Fruit fly (Drosophila melanogaster): ENCODE results near the gene tadr.

The tadr gene

DNA sequence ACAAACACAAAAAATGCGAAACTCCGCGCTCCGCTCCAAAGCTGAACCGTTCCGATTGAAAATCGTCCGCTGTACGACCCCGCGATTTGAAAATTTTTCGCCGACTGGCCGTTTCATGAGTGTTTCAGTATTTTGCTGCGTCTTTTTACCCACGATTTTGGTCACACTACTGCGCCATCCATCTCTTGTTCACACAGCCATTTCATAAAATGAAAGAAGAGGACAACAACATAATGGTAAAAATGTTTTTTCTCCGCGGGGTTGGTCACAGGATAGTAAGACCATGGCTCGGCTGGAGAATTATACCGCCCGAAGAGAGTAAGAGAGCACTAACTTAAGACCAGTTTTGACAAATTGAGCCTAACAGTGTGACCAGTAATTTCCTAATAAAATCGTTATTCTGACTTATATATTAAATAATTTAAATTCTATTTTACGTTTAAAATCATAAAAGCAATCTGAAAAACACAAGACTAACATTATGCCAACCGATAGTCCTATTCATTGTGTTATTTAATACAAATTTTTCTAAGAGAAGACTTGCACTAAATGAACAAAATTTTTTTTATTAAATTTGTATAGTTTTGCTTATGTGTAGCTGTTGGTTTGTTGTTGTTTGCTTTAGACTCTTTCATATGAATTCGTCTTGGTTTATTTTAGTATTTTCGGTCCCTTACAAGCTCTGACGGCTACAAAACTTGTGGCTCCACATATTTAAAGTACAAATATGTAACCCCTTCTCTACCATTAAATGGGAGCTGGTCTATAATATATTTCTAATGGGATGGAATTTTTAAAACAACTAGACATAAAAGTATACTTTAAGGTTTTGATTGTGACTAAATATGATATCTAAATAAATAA lies 23.1 kb upstream of the tadr start, which contains the start of gene CG42238 (continued):
- TF ChIP-seq CG10543 (GFP tag; optimal IDR thresholded peaks at IDR 0.05): peak; percentile 42
- peak; percentile 76 for TF ChIP-seq CG1832 (GFP tag; optimal IDR thresholded peaks at IDR 0.05)
- no peak for TF ChIP-seq CG12744 (GFP tag; optimal IDR thresholded peaks at IDR 0.05)
- TF ChIP-seq CG34422 (GFP tag; IDR thresholded peaks at IDR 0.05): peak; percentile 60; the same call in 1 of the 3 replicates
- no peak for TF ChIP-seq CG8359 (GFP tag; optimal IDR thresholded peaks at IDR 0.05; ENCODE audit: borderline replicate concordance)
- TF ChIP-seq chm (GFP tag; IDR thresholded peaks at IDR 0.05): peak; percentile 91
- TF ChIP-seq CHES-1-like (GFP tag; optimal IDR thresholded peaks at IDR 0.05): peak; percentile 29
- TF ChIP-seq CG42726 (GFP tag; IDR thresholded peaks at IDR 0.05; ENCODE audit: partially characterized antibody): peak; percentile 79
- no peak for TF ChIP-seq CG15011 (GFP tag; optimal IDR thresholded peaks at IDR 0.05)
- peak; percentile 32; the same call in 1 of the 2 replicates for TF ChIP-seq Scr (GFP tag; IDR thresholded peaks at IDR 0.05; ENCODE audit: partially characterized antibody)
- TF ChIP-seq hbn (GFP tag; IDR thresholded peaks at IDR 0.05; ENCODE audit: partially characterized antibody): 0 out of 2 replicates have a peak, but pooled peaks have one; percentile 31
- no peak for TF ChIP-seq HHEX (GFP tag; optimal IDR thresholded peaks at IDR 0.05)
- TF ChIP-seq otp (GFP tag; IDR thresholded peaks at IDR 0.05): peak; percentile 22; the same call in 1 of the 3 replicates
- TF ChIP-seq vvl (GFP tag; IDR thresholded peaks at IDR 0.05): peak; percentile 61
- TF ChIP-seq stc (GFP tag; IDR thresholded peaks at IDR 0.05): no peak
- TF ChIP-seq lov (optimal IDR thresholded peaks at IDR 0.05): no peak
- 0 out of 3 replicates have a peak, but pooled peaks have one; percentile 50 for TF ChIP-seq lov (GFP tag; IDR thresholded peaks at IDR 0.05)
- TF ChIP-seq Opbp (GFP tag; IDR thresholded peaks at IDR 0.05; ENCODE audit: partially characterized antibody): peak; percentile 57; the same call in 1 of the 3 replicates
- TF ChIP-seq ash1 (GFP tag; optimal IDR thresholded peaks at IDR 0.05): peak; percentile 55
- no peak for TF ChIP-seq Elba2 (GFP tag; optimal IDR thresholded peaks at IDR 0.05)
- TF ChIP-seq CG2199 (GFP tag; IDR thresholded peaks at IDR 0.05): peak; percentile 76; the same call in 2 of the 3 replicates
- TF ChIP-seq CG8281 (tag; optimal IDR thresholded peaks at IDR 0.05): peak; percentile 2
- no peak for TF ChIP-seq tin (GFP tag; optimal IDR thresholded peaks at IDR 0.05)
- peak; percentile 74 for TF ChIP-seq CG3995 (GFP tag; optimal IDR thresholded peaks at IDR 0.05)
- TF ChIP-seq Kr (GFP tag; optimal IDR thresholded peaks at IDR 0.05): peak; percentile 79
- TF ChIP-seq CG2875 (GFP tag; optimal IDR thresholded peaks at IDR 0.05): peak; percentile 7
- TF ChIP-seq E2f1 (GFP tag; IDR thresholded peaks at IDR 0.05): peak; percentile 7; the same call in 1 of the 2 replicates
- no peak for TF ChIP-seq Camta (GFP tag; optimal IDR thresholded peaks at IDR 0.05)
- peak; percentile 31; the same call in 1 of the 2 replicates for TF ChIP-seq CG5953 (GFP tag; IDR thresholded peaks at IDR 0.05)
- TF ChIP-seq mam (GFP tag; optimal IDR thresholded peaks at IDR 0.05): peak; percentile 11
- 0 out of 3 replicates have a peak, but pooled peaks have one; percentile 13 for TF ChIP-seq CG6791 (GFP tag; IDR thresholded peaks at IDR 0.05; ENCODE audit: partially characterized antibody)
- TF ChIP-seq Dp (GFP tag; optimal IDR thresholded peaks at IDR 0.05): peak; percentile 66
- no peak for TF ChIP-seq Neu2 (GFP tag; optimal IDR thresholded peaks at IDR 0.05; ENCODE audit: borderline replicate concordance)
- peak; percentile 9 for TF ChIP-seq cad (GFP tag; optimal IDR thresholded peaks at IDR 0.05)
- TF ChIP-seq CG8089 (GFP tag; optimal IDR thresholded peaks at IDR 0.05): peak; percentile 26

DNA sequence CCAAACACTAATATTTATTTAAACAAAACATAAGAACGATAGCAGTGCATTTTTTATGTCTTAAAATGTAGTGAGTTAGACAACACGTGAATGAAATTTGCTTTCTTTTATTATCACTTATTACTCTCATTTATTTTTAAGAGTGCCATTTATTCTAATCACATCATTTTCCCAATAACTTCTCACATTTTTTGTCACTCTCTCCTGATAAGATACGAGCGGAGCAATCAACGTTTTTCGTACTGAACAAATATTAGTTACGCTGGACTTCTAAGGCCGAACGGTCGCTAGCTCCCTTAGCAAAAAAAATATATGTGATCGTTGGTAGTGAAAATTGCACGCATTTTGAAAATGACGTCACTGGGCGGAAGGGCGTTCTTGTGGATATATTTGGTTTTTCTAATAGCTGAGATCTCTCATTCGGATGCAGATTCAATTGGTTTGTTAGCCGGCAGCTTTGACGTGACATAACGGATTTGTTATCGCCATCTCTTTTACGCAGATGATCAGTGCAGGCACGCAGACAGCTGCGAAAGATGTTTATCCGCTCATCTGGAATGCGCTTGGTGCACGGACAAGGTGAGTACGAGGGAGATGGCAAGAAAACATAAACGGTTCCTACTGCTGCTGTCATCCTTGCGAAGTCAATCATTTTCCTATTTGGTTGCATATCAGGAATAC lies 22.3 kb upstream of the tadr start, which contains the start of gene Itgbn:
Gene Itgbn, plus strand, starts transcription at position 251 of the 681 bp plus-strand sequence.
- TF ChIP-seq tll (GFP tag; optimal IDR thresholded peaks at IDR 0.05) (peak; percentile 28), CG8478 (optimal IDR thresholded peaks at IDR 0.05) (no peak), eyg (GFP tag; optimal IDR thresholded peaks at IDR 0.05) (no peak), CG7839 (tag; optimal IDR thresholded peaks at IDR 0.05) (no peak), CG2199 (GFP tag; IDR thresholded peaks at IDR 0.05) (0 out of 3 replicates have a peak, but pooled peaks have one; percentile 80), Pdp1 (GFP tag; optimal IDR thresholded peaks at IDR 0.05) (peak in 1 of 2 experiments; percentile 63), GATAe (GFP tag; conservative IDR thresholded peaks at IDR 0.05) (peak; percentile 30; the same call in 1 of the 2 replicates), Xrp1 (GFP tag; IDR thresholded peaks at IDR 0.05) (no peak), inv (GFP tag; IDR thresholded peaks at IDR 0.05; ENCODE audit: partially characterized antibody) (no peak), zen (tag; optimal IDR thresholded peaks at IDR 0.05) (peak; percentile 3), Vsx1 (GFP tag; optimal IDR thresholded peaks at IDR 0.05) (no peak), CG12219 (GFP tag; optimal IDR thresholded peaks at IDR 0.05) (no peak), Elba2 (GFP tag; optimal IDR thresholded peaks at IDR 0.05) (no peak), PHDP (tag; optimal IDR thresholded peaks at IDR 0.05) (no peak)

Data from whole organism, embryonic.